Fruit fly (Drosophila melanogaster) whole organism, prepupa: ENCODE results near the gene Polr3I.

Experiments used
- CG1621 ChIP-seq: fragments of 200-800 bp; sonication (Bioruptor generic); optimal IDR thresholded peaks from 3 replicates; lab custom pipeline; 2018; ENCODE audit warnings: missing biosample characterization, mild to moderate bottlenecking, missing genetic modification characterization
- CG9139 ChIP-seq: fragments of 200-800 bp; sonication (Bioruptor generic); optimal IDR thresholded peaks from 3 replicates; lab custom pipeline; 2017; ENCODE audit warnings: missing biosample characterization, mild to moderate bottlenecking, missing genetic modification characterization
- Sox102F ChIP-seq: fragments of 200-800 bp; sonication (Bioruptor generic); optimal IDR thresholded peaks from 2 replicates; lab custom pipeline; 2016; ENCODE audit warnings: missing biosample characterization, mild to moderate bottlenecking, missing genetic modification characterization

DNA sequence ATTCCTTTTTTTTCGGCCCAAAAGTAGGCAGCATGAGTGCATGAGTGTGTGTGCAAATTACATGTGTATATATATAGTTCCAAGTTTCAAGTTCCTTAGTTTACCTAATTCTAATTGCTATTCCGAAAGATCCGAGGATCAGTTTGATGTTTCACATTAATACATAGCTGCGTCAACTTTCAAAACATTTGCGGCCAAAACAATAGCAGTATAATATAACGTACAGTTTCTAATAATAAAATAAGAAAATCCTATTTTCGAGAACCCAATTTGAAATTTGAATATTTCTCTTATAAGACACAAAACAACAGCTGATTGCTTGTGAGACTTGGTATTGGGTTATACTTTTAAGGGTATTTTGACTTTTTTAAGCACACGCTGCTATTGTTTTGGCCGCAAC lies 45.3 kb upstream of the Polr3I start:
- no peak for TF ChIP-seq CG1621
- no peak for TF ChIP-seq CG9139 (GFP tag; lab: Kevin White, UChicago)
- no peak for TF ChIP-seq Sox102F (GFP tag; lab: Kevin White, UChicago)
